Worm (Caenorhabditis elegans) whole organism, L3 larva: Measurements from ENCODE around the gene H04D03.4.
A peak's percentile ranks its signal among the peaks of the same experiment; 100 is the strongest.

ENCODE experiments used
- ama-1 ChIP-seq: fragments of 150-350 bp; optimal IDR thresholded peaks from 2 replicates; lab custom pipeline; 2018
- ceh-82 ChIP-seq: fragments of 150-350 bp; optimal IDR thresholded peaks from 2 replicates; lab custom pipeline; 2014; ENCODE audit warnings: missing biosample characterization, missing genetic modification characterization
- daf-12 ChIP-seq: fragments of 150-350 bp; optimal IDR thresholded peaks from 2 replicates; lab custom pipeline; 2014; ENCODE audit warnings: missing biosample characterization, missing genetic modification reagents, missing genetic modification characterization
- fkh-10 ChIP-seq: sonication (generic microtip); optimal IDR thresholded peaks from 2 replicates; lab custom pipeline; 2017; ENCODE audit warnings: missing biosample characterization, missing genetic modification reagents, missing genetic modification characterization
- nhr-237 ChIP-seq: fragments of 150-350 bp; optimal IDR thresholded peaks from 2 replicates; lab custom pipeline; 2014; ENCODE audit warnings: missing biosample characterization, missing genetic modification characterization
- nhr-28 ChIP-seq: fragments of 150-350 bp; optimal IDR thresholded peaks from 2 replicates; lab custom pipeline; 2014; ENCODE audit warnings: missing biosample characterization, missing genetic modification characterization
- nhr-43 ChIP-seq: sonication (generic microtip); optimal IDR thresholded peaks from 2 replicates; lab custom pipeline; 2016; ENCODE audit warnings: mild to moderate bottlenecking, missing genetic modification characterization, missing compliant biosample characterization; ENCODE audit not compliant: poor library complexity, severe bottlenecking
- nhr-67 ChIP-seq: fragments of 150-350 bp; optimal IDR thresholded peaks from 2 replicates; lab custom pipeline; 2014; ENCODE audit warnings: missing biosample characterization, missing genetic modification characterization
- tbx-2 ChIP-seq: sonication (generic microtip); optimal IDR thresholded peaks from 2 replicates; lab custom pipeline; 2016; ENCODE audit warnings: mild to moderate bottlenecking, missing genetic modification characterization, missing compliant biosample characterization

ce11 chrIII:10398919-10399318 is 52.0 kb downstream of the H04D03.4 start:
- TF ChIP-seq nhr-237 (tag; lab: Kevin White, UChicago) (no peak), daf-12 (tag; lab: Kevin White, UChicago) (no peak), tbx-2 (no peak), ama-1 (no peak), nhr-28 (tag; lab: Kevin White, UChicago) (no peak), ceh-82 (no peak), nhr-43 (tag; lab: Kevin White, UChicago) (no peak), fkh-10 (peak; percentile 35), nhr-67 (no peak)
